Worm (Caenorhabditis elegans) whole organism, young adult: ENCODE measurements around the gene nspe-2.

ENCODE experiments used
- B0019.2 ChIP-seq: fragments of 200-800 bp; sonication (Bioruptor generic); conservative IDR thresholded peaks from 2 replicates; pipeline ENCODE4 v1.3.6; 2022; ENCODE audit warnings: missing genetic modification reagents, missing genetic modification characterization, missing compliant biosample characterization
- B0035.1 ChIP-seq: sonication (generic microtip); optimal IDR thresholded peaks from 2 replicates; lab custom pipeline; 2016; ENCODE audit warnings: missing genetic modification characterization, mild to moderate bottlenecking, missing compliant biosample characterization, missing genotype, missing genetic modification reagents
- B0261.1 ChIP-seq: sonication (generic microtip); optimal IDR thresholded peaks from 2 replicates; lab custom pipeline; 2016; ENCODE audit warnings: mild to moderate bottlenecking, missing genetic modification characterization, moderate library complexity, missing compliant biosample characterization
- B0336.3 ChIP-seq: fragments of 200-800 bp; sonication (Bioruptor generic); IDR thresholded peaks from 2 replicates; pipeline ENCODE4 v1.3.6; 2022; ENCODE audit warnings: missing genetic modification characterization, missing compliant biosample characterization
- F10E7.11 ChIP-seq: sonication (generic microtip); optimal IDR thresholded peaks from 2 replicates; lab custom pipeline; 2017; ENCODE audit warnings: mild to moderate bottlenecking, missing genetic modification characterization, moderate library complexity, missing compliant biosample characterization
- F33H1.4 ChIP-seq: fragments of 200-800 bp; sonication (Bioruptor generic); IDR thresholded peaks from 2 replicates; pipeline ENCODE4 v1.3.6; 2022; ENCODE audit warnings: missing genetic modification reagents, missing genetic modification characterization, missing compliant biosample characterization
- F55B11.4 ChIP-seq: sonication (generic microtip); optimal IDR thresholded peaks from 2 replicates; lab custom pipeline; 2016; ENCODE audit warnings: missing compliant biosample characterization, missing genetic modification characterization, borderline replicate concordance; ENCODE audit not compliant: insufficient read depth
- K12H6.12 ChIP-seq: fragments of 200-800 bp; sonication (Bioruptor generic); optimal IDR thresholded peaks from 2 replicates; lab custom pipeline; 2018; ENCODE audit warnings: mild to moderate bottlenecking, missing genetic modification characterization, missing compliant biosample characterization
- Y53G8AR.9 ChIP-seq: fragments of 200-800 bp; sonication (Bioruptor generic); conservative IDR thresholded peaks from 2 replicates; pipeline ENCODE4 v1.3.6; 2022; ENCODE audit warnings: missing genetic modification reagents, missing genetic modification characterization, missing compliant biosample characterization
- Y56A3A.18 ChIP-seq: fragments of 200-800 bp; sonication (Bioruptor generic); IDR thresholded peaks from 2 replicates; pipeline ENCODE4 v1.3.6; 2022; ENCODE audit warnings: missing genetic modification reagents, missing genetic modification characterization, missing compliant biosample characterization
- Y67H2A.10 ChIP-seq: fragments of 200-800 bp; sonication (Bioruptor generic); conservative IDR thresholded peaks from 2 replicates; pipeline ENCODE4 v1.3.6; 2022; ENCODE audit warnings: missing genetic modification reagents, missing genetic modification characterization, missing compliant biosample characterization
- attf-6 ChIP-seq: fragments of 200-800 bp; sonication (Bioruptor generic); IDR thresholded peaks from 2 replicates; pipeline ENCODE4 v1.3.6; 2022; ENCODE audit warnings: missing genetic modification reagents, missing genetic modification characterization, missing compliant biosample characterization
- bed-1 ChIP-seq: fragments of 200-800 bp; sonication (Bioruptor generic); IDR thresholded peaks from 2 replicates; pipeline ENCODE4 v1.3.6; 2022; ENCODE audit warnings: missing genetic modification reagents, missing genetic modification characterization, missing compliant biosample characterization
- ceh-79 ChIP-seq: sonication (generic microtip); optimal IDR thresholded peaks from 2 replicates; lab custom pipeline; 2017; ENCODE audit warnings: mild to moderate bottlenecking, missing genetic modification characterization, missing compliant biosample characterization
- ceh-91 ChIP-seq: fragments of 200-800 bp; sonication (Bioruptor generic); IDR thresholded peaks from 2 replicates; pipeline ENCODE4 v1.3.6; 2022; ENCODE audit warnings: missing genetic modification reagents, missing genetic modification characterization, missing compliant biosample characterization
- dox-1 ChIP-seq: fragments of 200-800 bp; sonication (Bioruptor generic); IDR thresholded peaks from 2 replicates; pipeline ENCODE4 v1.3.6; 2022; ENCODE audit warnings: missing genetic modification reagents, missing genetic modification characterization, missing compliant biosample characterization
- egrh-3 ChIP-seq: fragments of 200-800 bp; sonication (Bioruptor generic); IDR thresholded peaks from 2 replicates; pipeline ENCODE4 v1.3.6; 2022; ENCODE audit warnings: missing genetic modification reagents, missing genetic modification characterization, missing compliant biosample characterization
- him-1 ChIP-seq: sonication (generic microtip); optimal IDR thresholded peaks from 2 replicates; lab custom pipeline; 2016; ENCODE audit warnings: missing genotype, missing genetic modification reagents, missing genetic modification characterization, missing compliant biosample characterization
- hlh-12 ChIP-seq: sonication (generic microtip); optimal IDR thresholded peaks from 2 replicates; lab custom pipeline; 2016; ENCODE audit warnings: missing genetic modification characterization, missing compliant biosample characterization
- hlh-26 ChIP-seq: fragments of 200-800 bp; sonication (Bioruptor generic); conservative IDR thresholded peaks from 2 replicates; pipeline ENCODE4 v1.3.6; 2022; ENCODE audit warnings: missing genetic modification reagents, missing genetic modification characterization, missing compliant biosample characterization
- hmg-1.2 ChIP-seq: fragments of 200-800 bp; sonication (Bioruptor generic); IDR thresholded peaks from 2 replicates; pipeline ENCODE4 v1.3.6; 2022; ENCODE audit warnings: missing genetic modification reagents, missing genetic modification characterization, missing compliant biosample characterization
- hmg-20 ChIP-seq: fragments of 200-800 bp; sonication (Bioruptor generic); IDR thresholded peaks from 2 replicates; pipeline ENCODE4 v1.3.6; 2022; ENCODE audit warnings: missing genetic modification reagents, missing genetic modification characterization, missing compliant biosample characterization
- hsf-1 ChIP-seq: fragments of 200-800 bp; sonication (Bioruptor generic); IDR thresholded peaks from 2 replicates; pipeline ENCODE4 v1.3.6; 2022; ENCODE audit warnings: missing genetic modification reagents, missing genetic modification characterization, missing compliant biosample characterization
- lin-26 ChIP-seq: fragments of 200-800 bp; sonication (Bioruptor generic); IDR thresholded peaks from 2 replicates; pipeline ENCODE4 v1.3.6; 2022; ENCODE audit warnings: missing genetic modification reagents, missing genetic modification characterization, missing compliant biosample characterization
- lir-1 ChIP-seq: fragments of 200-800 bp; sonication (Bioruptor generic); conservative IDR thresholded peaks from 2 replicates; pipeline ENCODE4 v1.3.6; 2022; ENCODE audit warnings: missing genetic modification reagents, missing genetic modification characterization, missing compliant biosample characterization
- lsy-27 ChIP-seq: sonication (generic microtip); optimal IDR thresholded peaks from 2 replicates; lab custom pipeline; 2017; ENCODE audit warnings: missing genetic modification characterization, mild to moderate bottlenecking, missing compliant biosample characterization, antibody characterized with exemption, missing genotype, borderline replicate concordance; ENCODE audit not compliant: insufficient read depth
- madf-3 ChIP-seq: fragments of 200-800 bp; sonication (Bioruptor generic); IDR thresholded peaks from 2 replicates; pipeline ENCODE4 v1.3.6; 2022; ENCODE audit warnings: missing genetic modification reagents, missing genetic modification characterization, missing compliant biosample characterization
- madf-6 ChIP-seq: fragments of 200-800 bp; sonication (Bioruptor generic); IDR thresholded peaks from 2 replicates; pipeline ENCODE4 v1.3.6; 2022; ENCODE audit warnings: missing genetic modification reagents, missing genetic modification characterization, missing compliant biosample characterization
- nfya-1 ChIP-seq: sonication (generic microtip); optimal IDR thresholded peaks from 2 replicates; lab custom pipeline; 2017; ENCODE audit warnings: antibody characterized with exemption, missing compliant biosample characterization, missing genetic modification characterization, borderline replicate concordance; ENCODE audit not compliant: insufficient read depth
- nfyb-1 ChIP-seq: fragments of 200-800 bp; sonication (Bioruptor generic); IDR thresholded peaks from 2 replicates; pipeline ENCODE4 v1.3.6; 2022; ENCODE audit warnings: missing genetic modification reagents, missing genetic modification characterization, missing compliant biosample characterization
- nhr-120 ChIP-seq: fragments of 200-800 bp; sonication (Bioruptor generic); IDR thresholded peaks from 2 replicates; pipeline ENCODE4 v1.3.6; 2022; ENCODE audit warnings: missing genetic modification characterization, missing compliant biosample characterization
- nhr-179 ChIP-seq: sonication (generic microtip); optimal IDR thresholded peaks from 2 replicates; lab custom pipeline; 2016; ENCODE audit warnings: mild to moderate bottlenecking, missing genetic modification characterization, missing compliant biosample characterization
- nhr-80 ChIP-seq: sonication (generic microtip); optimal IDR thresholded peaks from 2 replicates; lab custom pipeline; 2016; ENCODE audit warnings: missing genetic modification characterization, missing compliant biosample characterization
- pbrm-1 ChIP-seq: fragments of 200-800 bp; sonication (Bioruptor generic); IDR thresholded peaks from 2 replicates; pipeline ENCODE4 v1.3.6; 2022; ENCODE audit warnings: missing genetic modification reagents, missing genetic modification characterization, missing compliant biosample characterization
- pha-4 ChIP-seq: fragments of 150-350 bp; sonication (generic microtip); optimal IDR thresholded peaks from 2 replicates; lab custom pipeline; 2014; ENCODE audit warnings: missing biosample characterization, missing genetic modification reagents, missing genetic modification characterization
- snpc-1.3 ChIP-seq: sonication (generic microtip); optimal IDR thresholded peaks from 2 replicates; lab custom pipeline; 2017; ENCODE audit warnings: missing genetic modification characterization, mild to moderate bottlenecking, missing compliant biosample characterization, antibody characterized with exemption, moderate library complexity, missing genotype, missing genetic modification reagents; ENCODE audit not compliant: insufficient read depth
- snpc-3.4 ChIP-seq: sonication (generic microtip); optimal IDR thresholded peaks from 2 replicates; lab custom pipeline; 2017; ENCODE audit warnings: missing genetic modification characterization, mild to moderate bottlenecking, missing compliant biosample characterization, antibody characterized with exemption, moderate library complexity, missing genotype, missing genetic modification reagents
- tlf-1 ChIP-seq: fragments of 200-800 bp; sonication (Bioruptor generic); optimal IDR thresholded peaks from 2 replicates; lab custom pipeline; 2018; ENCODE audit warnings: mild to moderate bottlenecking, missing genetic modification characterization, missing compliant biosample characterization
- xnd-1 ChIP-seq: sonication (generic microtip); optimal IDR thresholded peaks from 2 replicates; lab custom pipeline; 2016; ENCODE audit warnings: missing genotype, missing genetic modification reagents, missing genetic modification characterization, missing compliant biosample characterization
- zfh-2 ChIP-seq: fragments of 200-800 bp; sonication (Bioruptor generic); conservative IDR thresholded peaks from 2 replicates; pipeline ENCODE4 v1.3.6; 2022; ENCODE audit warnings: missing genetic modification reagents, missing genetic modification characterization, missing compliant biosample characterization
- ztf-28 ChIP-seq: fragments of 200-800 bp; sonication (Bioruptor generic); IDR thresholded peaks from 2 replicates; pipeline ENCODE4 v1.3.6; 2022; ENCODE audit warnings: missing genetic modification reagents, missing genetic modification characterization, missing compliant biosample characterization
- ztf-3 ChIP-seq: fragments of 200-800 bp; sonication (Bioruptor generic); optimal IDR thresholded peaks from 2 replicates; lab custom pipeline; 2018; ENCODE audit warnings: mild to moderate bottlenecking, missing genetic modification characterization, missing compliant biosample characterization

nspe-2 gene

DNA sequence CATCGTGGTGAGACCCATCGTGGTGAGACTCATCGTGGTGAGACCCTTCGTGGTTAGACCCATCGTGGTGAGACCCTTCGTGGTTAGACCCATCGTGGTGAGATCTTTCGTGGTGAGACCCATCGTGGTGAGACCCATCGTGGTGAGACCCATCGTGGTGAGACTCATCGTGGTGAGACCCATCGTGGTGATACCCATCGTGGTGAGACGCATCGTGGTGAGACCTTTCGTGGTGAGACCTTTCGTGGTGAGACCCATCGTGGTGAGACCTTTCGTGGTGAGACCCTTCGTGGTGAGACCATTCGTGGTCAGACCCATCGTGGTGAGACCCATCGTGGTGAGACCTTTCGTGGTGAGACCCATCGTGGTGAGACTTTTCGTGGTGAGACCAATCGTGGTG lies 32.0 kb upstream of the nspe-2 start:
- TF ChIP-seq F33H1.4 (GFP tag; lab: Robert Waterston, UW) = peak; percentile 28; the same call in 1 of the 2 replicates
- TF ChIP-seq, all 124 proteins: peak for 1; not testable (repeated sequence) for 123

DNA sequence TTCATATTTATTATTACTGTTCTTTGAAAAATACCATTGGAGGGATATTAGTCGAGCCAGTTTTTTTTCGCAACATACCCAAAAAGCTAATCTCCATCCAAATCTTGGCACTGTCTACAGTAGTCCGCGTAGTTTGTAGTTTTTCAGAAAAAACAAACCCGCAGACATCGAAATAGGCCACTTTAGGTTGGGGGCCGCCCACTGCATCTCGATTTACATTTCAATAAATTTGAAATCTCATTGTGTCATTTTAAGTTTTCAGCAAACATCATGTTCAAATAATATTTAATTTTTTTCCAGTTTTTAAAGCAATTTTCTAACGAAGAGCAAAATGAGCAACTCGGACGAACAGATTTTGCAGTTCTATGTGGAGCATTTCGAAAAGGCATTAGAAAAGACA lies 21.2 kb upstream of the nspe-2 start, which contains the start of gene nhr-235:
Gene nhr-235 (plus strand): TSS at position 301 of the 400 bp plus-strand sequence.
- no peak for TF ChIP-seq hlh-26
- TF ChIP-seq ztf-3 (GFP tag; lab: Kevin White, UChicago) = no peak
- no peak for TF ChIP-seq ceh-91 (GFP tag; lab: Robert Waterston, UW)
- no peak for TF ChIP-seq B0336.3 (GFP tag; lab: Robert Waterston, UW)
- TF ChIP-seq attf-6 (GFP tag; lab: Robert Waterston, UW) = no peak
- TF ChIP-seq pbrm-1 = no peak
- no peak for TF ChIP-seq hsf-1 (GFP tag; lab: Robert Waterston, UW)
- TF ChIP-seq B0261.1 (tag; lab: Kevin White, UChicago) = no peak
- no peak for TF ChIP-seq nhr-120 (GFP tag; lab: Robert Waterston, UW)
- TF ChIP-seq snpc-1.3 = no peak
- TF ChIP-seq him-1 (tag; lab: Kevin White, UChicago) = no peak
- TF ChIP-seq hlh-12 (tag; lab: Kevin White, UChicago) = no peak
- no peak for TF ChIP-seq bed-1 (GFP tag; lab: Robert Waterston, UW)
- no peak for TF ChIP-seq lin-26 (GFP tag; lab: Robert Waterston, UW)
- TF ChIP-seq pha-4 = no peak
- no peak for TF ChIP-seq lir-1 (GFP tag; lab: Robert Waterston, UW)
- no peak for TF ChIP-seq Y67H2A.10 (GFP tag; lab: Robert Waterston, UW)

DNA sequence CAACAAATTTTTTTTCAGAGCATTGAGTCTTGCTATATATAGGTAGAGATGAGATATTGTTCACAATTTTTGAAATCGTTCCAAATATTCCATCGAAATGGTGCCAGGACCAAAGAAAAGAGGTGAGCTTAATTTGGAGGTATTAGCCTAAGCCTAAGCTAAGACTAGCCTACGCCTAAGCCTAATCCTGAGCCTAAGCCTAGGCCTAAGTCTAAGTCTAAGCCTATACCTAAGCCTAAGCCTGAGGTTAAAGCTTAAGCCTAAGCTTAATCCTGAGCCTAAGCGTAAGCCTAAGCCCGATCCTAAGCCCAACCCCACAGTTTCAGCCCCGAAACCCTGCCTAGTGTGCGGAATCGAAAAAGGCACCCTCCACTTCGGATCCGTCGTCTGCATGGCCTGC lies 17.4 kb upstream of the nspe-2 start, which contains the start of gene nhr-234:
Gene nhr-234 (plus strand): TSS at position 77 of the 400 bp plus-strand sequence.
- TF ChIP-seq zfh-2 (GFP tag; lab: Robert Waterston, UW) (no peak), Y56A3A.18 (GFP tag; lab: Robert Waterston, UW) (no peak), him-1 (tag; lab: Kevin White, UChicago) (no peak), K12H6.12 (no peak), nfyb-1 (no peak), F55B11.4 (tag; lab: Kevin White, UChicago) (no peak), ceh-79 (tag; lab: Kevin White, UChicago) (no peak), B0035.1 (tag; lab: Kevin White, UChicago) (no peak), nhr-80 (no peak), dox-1 (GFP tag; lab: Robert Waterston, UW) (no peak), madf-3 (GFP tag; lab: Robert Waterston, UW) (no peak), xnd-1 (no peak), hmg-1.2 (GFP tag; lab: Robert Waterston, UW) (no peak), ztf-28 (no peak), nhr-120 (GFP tag; lab: Robert Waterston, UW) (no peak), nhr-179 (tag; lab: Kevin White, UChicago) (no peak), lsy-27 (tag; lab: Kevin White, UChicago) (no peak), Y53G8AR.9 (GFP tag; lab: Robert Waterston, UW) (no peak)

DNA sequence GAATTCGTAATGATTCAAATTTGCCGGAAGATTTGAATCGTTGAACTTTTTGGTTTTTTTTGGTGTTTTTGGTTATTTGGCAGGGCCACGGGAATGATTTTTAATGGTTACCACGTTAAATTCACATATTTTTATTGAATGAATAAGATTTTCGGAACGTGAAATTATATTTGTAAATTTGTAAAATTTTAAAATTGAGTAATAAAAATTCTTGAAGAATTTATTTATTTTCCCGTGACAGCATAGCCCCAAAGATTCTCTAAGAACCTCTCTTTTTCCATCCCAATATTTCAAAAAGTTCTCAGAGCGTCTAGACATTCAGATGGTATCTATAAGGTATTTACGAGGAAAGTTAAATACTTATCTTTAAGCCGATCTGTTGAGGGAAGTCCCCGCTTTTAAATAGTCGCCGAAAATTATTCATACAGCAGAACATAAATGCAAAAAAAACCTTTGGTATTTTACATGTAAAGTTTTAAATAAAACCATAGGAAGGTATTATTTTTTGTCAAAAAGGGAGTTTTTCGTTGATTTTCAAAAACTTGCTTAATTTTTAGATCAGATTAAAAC lies 15.6 kb upstream of the nspe-2 start, which contains the start of gene Y38E10A.17:
Gene Y38E10A.17 (minus strand): TSS at position 51 of the 570 bp plus-strand sequence.
- TF ChIP-seq B0019.2 (GFP tag; lab: Robert Waterston, UW) = no peak
- no peak for TF ChIP-seq hmg-20 (GFP tag; lab: Robert Waterston, UW)
- no peak for TF ChIP-seq B0336.3 (GFP tag; lab: Robert Waterston, UW)
- no peak for TF ChIP-seq madf-6 (GFP tag; lab: Robert Waterston, UW)
- TF ChIP-seq tlf-1 = no peak
- no peak for TF ChIP-seq nhr-120 (GFP tag; lab: Robert Waterston, UW)
- no peak for TF ChIP-seq F10E7.11 (tag; lab: Kevin White, UChicago)
- no peak for TF ChIP-seq snpc-3.4
- TF ChIP-seq egrh-3 (GFP tag; lab: Robert Waterston, UW) = no peak
- no peak for TF ChIP-seq nfya-1 (tag; lab: Kevin White, UChicago)
